Worm (Caenorhabditis elegans) whole organism, L3 larva: Measurements from ENCODE around the gene Y54G2A.12.

Experiments
- R02D3.7 ChIP-seq: fragments of 150-350 bp; optimal IDR thresholded peaks from 2 replicates; lab custom pipeline; 2014; ENCODE audit warnings: missing biosample characterization, missing genetic modification characterization
- ama-1 ChIP-seq: fragments of 150-350 bp; optimal IDR thresholded peaks from 2 replicates; lab custom pipeline; 2018
- ceh-16 ChIP-seq: sonication (generic microtip); optimal IDR thresholded peaks from 2 replicates; lab custom pipeline; 2017; ENCODE audit warnings: missing biosample characterization, missing genetic modification characterization
- egl-27 ChIP-seq: sonication (generic microtip); optimal IDR thresholded peaks from 4 replicates; lab custom pipeline; 2017; ENCODE audit warnings: missing biosample characterization, missing genetic modification reagents, missing genetic modification characterization
- fkh-10 ChIP-seq: sonication (generic microtip); optimal IDR thresholded peaks from 2 replicates; lab custom pipeline; 2017; ENCODE audit warnings: missing biosample characterization, missing genetic modification reagents, missing genetic modification characterization
- lin-39 ChIP-seq: fragments of 150-350 bp; optimal IDR thresholded peaks from 2 replicates; lab custom pipeline; 2018; ENCODE audit warnings: missing biosample characterization, missing genetic modification reagents, missing genetic modification characterization
- nhr-11 ChIP-seq: fragments of 150-350 bp; optimal IDR thresholded peaks from 2 replicates; lab custom pipeline; 2014; ENCODE audit warnings: missing biosample characterization, missing genetic modification characterization
- nhr-12 ChIP-seq: fragments of 150-350 bp; optimal IDR thresholded peaks from 2 replicates; lab custom pipeline; 2014; ENCODE audit warnings: missing biosample characterization, missing genetic modification characterization
- nhr-43 ChIP-seq: sonication (generic microtip); optimal IDR thresholded peaks from 2 replicates; lab custom pipeline; 2016; ENCODE audit warnings: mild to moderate bottlenecking, missing genetic modification characterization, missing compliant biosample characterization; ENCODE audit not compliant: poor library complexity, severe bottlenecking
- skn-1 ChIP-seq: fragments of 150-350 bp; optimal IDR thresholded peaks from 2 replicates; lab custom pipeline; 2014; ENCODE audit warnings: missing biosample characterization, missing genetic modification characterization
- ztf-11 ChIP-seq: fragments of 150-350 bp; optimal IDR thresholded peaks from 2 replicates; lab custom pipeline; 2014; ENCODE audit warnings: missing biosample characterization, missing genetic modification characterization
- ztf-4 ChIP-seq: fragments of 150-350 bp; optimal IDR thresholded peaks from 2 replicates; lab custom pipeline; 2014; ENCODE audit warnings: missing biosample characterization, missing genetic modification characterization

- no peak for TF ChIP-seq nhr-12 (tag; lab: Kevin White, UChicago)
- TF ChIP-seq ztf-11 (tag; lab: Kevin White, UChicago), result no peak
- TF ChIP-seq ama-1, result no peak
- TF ChIP-seq ztf-4 (tag; lab: Kevin White, UChicago), result no peak
- no peak for TF ChIP-seq R02D3.7
- TF ChIP-seq lin-39 (tag; lab: Kevin White, UChicago), result no peak
- no peak for TF ChIP-seq fkh-10
- TF ChIP-seq egl-27 (tag; lab: Kevin White, UChicago), result no peak
- no peak for TF ChIP-seq nhr-11
- no peak for TF ChIP-seq skn-1
- no peak for TF ChIP-seq nhr-43
- TF ChIP-seq ceh-16 (tag; lab: Kevin White, UChicago), result no peak
Measured at ce11 chrIV:2753541-2753940, 29.1 kb downstream of the Y54G2A.12 start.
